Fruit fly (Drosophila melanogaster) whole organism, embryonic: ENCODE measurements around the gene mirr.

Source experiments
- CG1024 ChIP-seq: fragments of 200-800 bp; sonication (Bioruptor generic); IDR thresholded peaks from 2 replicates; pipeline ENCODE4 v1.3.6; 2022; ENCODE audit warnings: missing biosample characterization, missing genetic modification characterization
- CG10543 ChIP-seq: fragments of 200-800 bp; sonication (Bioruptor generic); optimal IDR thresholded peaks from 3 replicates; lab custom pipeline; 2017; ENCODE audit warnings: missing biosample characterization, mild to moderate bottlenecking, missing genetic modification characterization, moderate library complexity
- CG11247 ChIP-seq: fragments of 200-800 bp; sonication (Bioruptor generic); IDR thresholded peaks from 2 replicates; pipeline ENCODE4 v1.3.6; 2022; ENCODE audit warnings: missing biosample characterization, missing genetic modification characterization
- CG11398 ChIP-seq: fragments of 200-800 bp; sonication (Bioruptor generic); optimal IDR thresholded peaks from 2 replicates; lab custom pipeline; 2016; ENCODE audit warnings: missing biosample characterization, missing genetic modification characterization
- CG11456 ChIP-seq: fragments of 200-800 bp; sonication (Bioruptor generic); IDR thresholded peaks from 3 replicates; pipeline ENCODE4 v1.3.6; 2022; ENCODE audit warnings: missing biosample characterization, missing genetic modification characterization
- CG12236 ChIP-seq: fragments of 200-800 bp; sonication (Bioruptor generic); optimal IDR thresholded peaks from 2 replicates; lab custom pipeline; 2016; ENCODE audit warnings: missing biosample characterization, missing genetic modification characterization
- CG13894 ChIP-seq: fragments of 200-800 bp; sonication (Bioruptor generic); optimal IDR thresholded peaks from 3 replicates; lab custom pipeline; 2018; ENCODE audit warnings: missing biosample characterization, mild to moderate bottlenecking, missing genetic modification characterization, moderate library complexity
- CG1603 ChIP-seq: fragments of 200-800 bp; sonication (Bioruptor generic); optimal IDR thresholded peaks from 2 replicates; lab custom pipeline; 2019; ENCODE audit warnings: missing biosample characterization, mild to moderate bottlenecking, missing genetic modification characterization, moderate library complexity
- CG17359 ChIP-seq: fragments of 200-800 bp; sonication (Bioruptor generic); optimal IDR thresholded peaks from 3 replicates; lab custom pipeline; 2018; ENCODE audit warnings: missing biosample characterization, mild to moderate bottlenecking, missing genetic modification characterization, moderate library complexity
- CG17361 ChIP-seq: fragments of 200-800 bp; sonication (Bioruptor generic); IDR thresholded peaks from 3 replicates; pipeline ENCODE4 v1.3.6; 2022; ENCODE audit warnings: missing biosample characterization, missing genetic modification characterization
- CG17568 ChIP-seq: fragments of 200-800 bp; sonication (Bioruptor generic); optimal IDR thresholded peaks from 2 replicates; lab custom pipeline; 2018; ENCODE audit warnings: missing biosample characterization, mild to moderate bottlenecking, missing genetic modification characterization, moderate library complexity
- CG17802 ChIP-seq: fragments of 200-800 bp; sonication (Bioruptor generic); optimal IDR thresholded peaks from 2 replicates; lab custom pipeline; 2018; ENCODE audit warnings: missing biosample characterization, mild to moderate bottlenecking, missing genetic modification characterization, moderate library complexity
- CG18011 ChIP-seq: fragments of 200-800 bp; sonication (Bioruptor generic); optimal IDR thresholded peaks from 2 replicates; lab custom pipeline; 2017; ENCODE audit warnings: missing biosample characterization, missing genetic modification characterization, mild to moderate bottlenecking, moderate library complexity, missing genotype
- CG18262 ChIP-seq: fragments of 200-800 bp; optimal IDR thresholded peaks from 3 replicates; lab custom pipeline; 2019; ENCODE audit warnings: missing biosample characterization, mild to moderate bottlenecking, missing genetic modification characterization, moderate library complexity
- CG4617 ChIP-seq: fragments of 200-800 bp; sonication (Bioruptor generic); optimal IDR thresholded peaks from 3 replicates; lab custom pipeline; 2016; ENCODE audit warnings: missing biosample characterization, missing genetic modification characterization, borderline replicate concordance
- CG4820 ChIP-seq: fragments of 200-800 bp; sonication (Bioruptor generic); optimal IDR thresholded peaks from 3 replicates; lab custom pipeline; 2016; ENCODE audit warnings: missing biosample characterization, missing genetic modification characterization
- CG7786 ChIP-seq: fragments of 200-800 bp; sonication (Bioruptor generic); optimal IDR thresholded peaks from 2 replicates; lab custom pipeline; 2016; ENCODE audit warnings: missing biosample characterization, missing genetic modification characterization
- CG7963 ChIP-seq: fragments of 200-800 bp; sonication (Bioruptor generic); IDR thresholded peaks from 3 replicates; pipeline ENCODE4 v1.3.6; 2022; ENCODE audit warnings: missing biosample characterization, missing genetic modification characterization; ENCODE audit not compliant: partially characterized antibody
- CG9797 ChIP-seq: fragments of 200-800 bp; sonication (Bioruptor generic); optimal IDR thresholded peaks from 3 replicates; lab custom pipeline; 2018; ENCODE audit warnings: missing biosample characterization, mild to moderate bottlenecking, missing genetic modification characterization
- CrebB ChIP-seq: fragments of 200-800 bp; sonication (Bioruptor generic); optimal IDR thresholded peaks from 3 replicates; lab custom pipeline; 2018; ENCODE audit warnings: missing biosample characterization, mild to moderate bottlenecking, missing genetic modification characterization
- D19A ChIP-seq: fragments of 200-800 bp; optimal IDR thresholded peaks from 3 replicates; lab custom pipeline; 2019; ENCODE audit warnings: missing biosample characterization, mild to moderate bottlenecking, missing genetic modification characterization, moderate library complexity
- Dad ChIP-seq: fragments of 200-800 bp; sonication (Bioruptor generic); optimal IDR thresholded peaks from 3 replicates; lab custom pipeline; 2016; ENCODE audit warnings: missing biosample characterization, missing genetic modification characterization
- Gug ChIP-seq: fragments of 200-800 bp; sonication (Bioruptor generic); IDR thresholded peaks from 4 replicates; pipeline ENCODE4 v1.3.6; 2022; ENCODE audit warnings: missing biosample characterization, missing genetic modification characterization
- Hmx ChIP-seq: fragments of 200-800 bp; sonication (Bioruptor generic); optimal IDR thresholded peaks from 2 replicates; lab custom pipeline; 2016; ENCODE audit warnings: missing biosample characterization, missing genetic modification characterization
- Ptx1 ChIP-seq: fragments of 200-800 bp; sonication (Bioruptor generic); IDR thresholded peaks from 2 replicates; pipeline ENCODE4 v1.3.6; 2022; ENCODE audit warnings: missing biosample characterization, missing genetic modification characterization
- Sry-δ ChIP-seq: fragments of 200-800 bp; sonication (Bioruptor generic); optimal IDR thresholded peaks from 2 replicates; lab custom pipeline; 2016; ENCODE audit warnings: missing biosample characterization, missing genetic modification characterization
- Stat92E ChIP-seq, 3 experiments: fragments of >200 bp in 2 of 3; fragments of 200-800 bp in 1 of 3; sonication (Bioruptor generic) in 1 of 3; optimal IDR thresholded peaks; 2 replicates each; lab custom pipeline; 2017 to 2019; ENCODE audit warnings: missing biosample characterization in 3 of 3, missing genetic modification characterization in 3 of 3, mild to moderate bottlenecking in 1 of 3, moderate library complexity in 1 of 3
- Vsx1 ChIP-seq: fragments of 200-800 bp; sonication (Bioruptor generic); optimal IDR thresholded peaks from 2 replicates; lab custom pipeline; 2017; ENCODE audit warnings: missing biosample characterization, mild to moderate bottlenecking, missing genetic modification characterization, missing genetic modification reagents
- Xbp1 ChIP-seq: fragments of 200-800 bp; sonication (Bioruptor generic); optimal IDR thresholded peaks from 3 replicates; lab custom pipeline; 2016; ENCODE audit warnings: missing biosample characterization, mild to moderate bottlenecking, missing genetic modification characterization
- amos ChIP-seq: fragments of 200-800 bp; sonication (Bioruptor generic); IDR thresholded peaks from 2 replicates; pipeline ENCODE4 v1.3.6; 2022; ENCODE audit warnings: missing biosample characterization, missing genetic modification characterization; ENCODE audit not compliant: partially characterized antibody
- aop ChIP-seq: fragments of 200-800 bp; sonication (Bioruptor generic); IDR thresholded peaks from 2 replicates; pipeline ENCODE4 v1.3.6; 2022; ENCODE audit warnings: missing biosample characterization, missing genetic modification characterization
- cad ChIP-seq: fragments of >200 bp; optimal IDR thresholded peaks from 2 replicates; lab custom pipeline; 2017; ENCODE audit warnings: missing biosample characterization, missing genetic modification characterization
- crol ChIP-seq: fragments of 200-800 bp; sonication (Bioruptor generic); IDR thresholded peaks from 2 replicates; pipeline ENCODE4 v1.3.6; 2022; ENCODE audit warnings: missing biosample characterization, missing genetic modification characterization
- dm ChIP-seq: fragments of 200-800 bp; sonication (Bioruptor generic); optimal IDR thresholded peaks from 3 replicates; lab custom pipeline; 2016; ENCODE audit warnings: missing biosample characterization, missing genetic modification characterization
- esg ChIP-seq: fragments of 200-800 bp; sonication (Bioruptor generic); conservative IDR thresholded peaks from 2 replicates; pipeline ENCODE4 v1.3.6; 2022; ENCODE audit warnings: missing biosample characterization, missing genetic modification characterization
- fru ChIP-seq: fragments of >200 bp; optimal IDR thresholded peaks from 2 replicates; lab custom pipeline; 2017
- fu2 ChIP-seq: fragments of 200-800 bp; sonication (Bioruptor generic); optimal IDR thresholded peaks from 2 replicates; lab custom pipeline; 2016; ENCODE audit warnings: missing biosample characterization, missing genetic modification characterization
- grau ChIP-seq: fragments of 200-800 bp; optimal IDR thresholded peaks from 3 replicates; lab custom pipeline; 2019; ENCODE audit warnings: missing biosample characterization, mild to moderate bottlenecking, missing genetic modification characterization, moderate library complexity
- hkb ChIP-seq, 2 experiments: fragments of 200-800 bp in 1 of 2; fragments of >200 bp in 1 of 2; sonication (Bioruptor generic) in 1 of 2; IDR thresholded peaks in 1 of 2; optimal IDR thresholded peaks in 1 of 2; 2 replicates each; pipeline versions ENCODE4 v1.3.6 to Lab custom; 2017 to 2022; ENCODE audit warnings: missing biosample characterization in 1 of 2, missing genetic modification characterization in 1 of 2
- oc ChIP-seq: fragments of 200-800 bp; sonication (Bioruptor generic); optimal IDR thresholded peaks from 2 replicates; lab custom pipeline; 2018; ENCODE audit warnings: missing biosample characterization, mild to moderate bottlenecking, missing genetic modification characterization, moderate library complexity
- org-1 ChIP-seq: fragments of 200-800 bp; sonication (Bioruptor generic); optimal IDR thresholded peaks from 2 replicates; lab custom pipeline; 2017; ENCODE audit warnings: missing biosample characterization, missing genetic modification characterization
- pros ChIP-seq: fragments of 200-800 bp; sonication (Bioruptor generic); optimal IDR thresholded peaks from 3 replicates; lab custom pipeline; 2019; ENCODE audit warnings: missing biosample characterization, mild to moderate bottlenecking, missing genetic modification characterization, moderate library complexity
- salm ChIP-seq: fragments of 200-800 bp; sonication (Bioruptor generic); optimal IDR thresholded peaks from 2 replicates; lab custom pipeline; 2018; ENCODE audit warnings: missing biosample characterization, mild to moderate bottlenecking, missing genetic modification characterization
- sob ChIP-seq: fragments of 200-800 bp; sonication (Bioruptor generic); IDR thresholded peaks from 2 replicates; pipeline ENCODE4 v1.3.6; 2022; ENCODE audit warnings: missing biosample characterization, missing genetic modification characterization
- sr ChIP-seq: fragments of 200-800 bp; sonication (Bioruptor generic); IDR thresholded peaks from 3 replicates; pipeline ENCODE4 v1.3.6; 2022; ENCODE audit warnings: missing biosample characterization, missing genetic modification characterization
- tna ChIP-seq: fragments of 200-800 bp; sonication (Bioruptor generic); IDR thresholded peaks from 2 replicates; pipeline ENCODE4 v1.3.6; 2022; ENCODE audit warnings: missing biosample characterization, missing genetic modification characterization; ENCODE audit not compliant: partially characterized antibody
- vfl ChIP-seq: fragments of 200-800 bp; sonication (Bioruptor generic); optimal IDR thresholded peaks from 2 replicates; lab custom pipeline; 2016; ENCODE audit warnings: missing biosample characterization, missing genetic modification characterization
- wdn ChIP-seq: fragments of 200-800 bp; sonication (Bioruptor generic); IDR thresholded peaks from 2 replicates; pipeline ENCODE4 v1.3.6; 2022; ENCODE audit warnings: missing biosample characterization, missing genetic modification characterization

mirr gene

dm6 chr3L:12749567-12750535, 56.4 kb downstream of the mirr start, which contains the start of the genes Klc and CG10984 (continued):
- TF ChIP-seq tna: no peak
- no peak for TF ChIP-seq fru
- peak; percentile 36 for TF ChIP-seq CG18011
- TF ChIP-seq Xbp1 (GFP tag; lab: Kevin White, UChicago): peak; percentile 60
- peak; percentile 44 for TF ChIP-seq org-1 (GFP tag; lab: Kevin White, UChicago)
- peak; percentile 65 for TF ChIP-seq CG17568 (GFP tag; lab: Kevin White, UChicago)
- peak; percentile 35 for TF ChIP-seq vfl (GFP tag; lab: Kevin White, UChicago)
- TF ChIP-seq hkb (optimal IDR thresholded peaks at IDR 0.05; lab: Kevin White, UChicago): no peak
- TF ChIP-seq hkb (GFP tag; IDR thresholded peaks at IDR 0.05; lab: Robert Waterston, UW): peak; percentile 80
- TF ChIP-seq CG4820 (GFP tag; lab: Kevin White, UChicago): peak; percentile 19
- no peak for TF ChIP-seq CG10543
- no peak for TF ChIP-seq CG17802
- peak; percentile 44 for TF ChIP-seq Dad
- peak; percentile 29 for TF ChIP-seq dm
- TF ChIP-seq sr (GFP tag; lab: Robert Waterston, UW): no peak; the same call in 2 of the 3 replicates
- peak; percentile 30; the same call in 1 of the 3 replicates for TF ChIP-seq CG17361 (GFP tag; lab: Robert Waterston, UW)
- TF ChIP-seq CG12236 (GFP tag; lab: Kevin White, UChicago): peak; percentile 19
- TF ChIP-seq Gug (GFP tag; lab: Robert Waterston, UW): no peak; the same call in 1 of the 4 replicates
- peak; percentile 69 for TF ChIP-seq D19A (tag; lab: Kevin White, UChicago)
- TF ChIP-seq CrebB (tag; lab: Kevin White, UChicago): no peak
- peak; percentile 44 for TF ChIP-seq Sry-δ
- no peak for TF ChIP-seq Vsx1
- no peak for TF ChIP-seq pros (GFP tag; lab: Kevin White, UChicago)
- no peak for TF ChIP-seq oc (tag; lab: Kevin White, UChicago)
- peak; percentile 65 for TF ChIP-seq CG18262 (tag; lab: Kevin White, UChicago)
- 0 out of 2 replicates have a peak, but pooled peaks have one; percentile 10 for TF ChIP-seq wdn (GFP tag; lab: Robert Waterston, UW)
- no peak for TF ChIP-seq aop (GFP tag; lab: Robert Waterston, UW)
- no peak for TF ChIP-seq CG7963 (GFP tag; lab: Robert Waterston, UW)
- TF ChIP-seq CG4617 (GFP tag; lab: Kevin White, UChicago): peak; percentile 84
- no peak for TF ChIP-seq cad (GFP tag; lab: Kevin White, UChicago)
- TF ChIP-seq fu2 (GFP tag; lab: Kevin White, UChicago): peak; percentile 42
- TF ChIP-seq amos (GFP tag; lab: Robert Waterston, UW): no peak
- no peak for TF ChIP-seq Stat92E (GFP tag; optimal IDR thresholded peaks at IDR 0.05; lab: Kevin White, UChicago)
- peak; percentile 72 for TF ChIP-seq esg (GFP tag; lab: Robert Waterston, UW)
- peak; percentile 6 for TF ChIP-seq CG11398 (GFP tag; lab: Kevin White, UChicago)
- peak; percentile 51 for TF ChIP-seq CG1603 (tag; lab: Kevin White, UChicago)
- TF ChIP-seq CG11247 (GFP tag; lab: Robert Waterston, UW): no peak; the same call in none of the 2 replicates
- peak; percentile 52 for TF ChIP-seq grau (tag; lab: Kevin White, UChicago)
- TF ChIP-seq Ptx1 (GFP tag; lab: Robert Waterston, UW): no peak; the same call in none of the 2 replicates
- TF ChIP-seq crol (GFP tag; lab: Robert Waterston, UW): no peak
- peak; percentile 79 for TF ChIP-seq sob (GFP tag; lab: Robert Waterston, UW)
- TF ChIP-seq salm (tag; lab: Kevin White, UChicago): peak; percentile 13
- peak; percentile 66 for TF ChIP-seq CG7786 (GFP tag; lab: Kevin White, UChicago)
- peak; percentile 80 for TF ChIP-seq CG9797 (GFP tag; lab: Kevin White, UChicago)
- no peak for TF ChIP-seq CG13894 (tag; lab: Kevin White, UChicago)
- TF ChIP-seq CG1024 (GFP tag; lab: Robert Waterston, UW): peak; percentile 51; the same call in 1 of the 2 replicates
- peak; percentile 78 for TF ChIP-seq CG17359
- no peak for TF ChIP-seq Hmx (GFP tag; lab: Kevin White, UChicago)
- no peak; the same call in 2 of the 3 replicates for TF ChIP-seq CG11456
